Fruit fly (Drosophila melanogaster): ENCODE measurements around the gene CG31524.

DNA sequence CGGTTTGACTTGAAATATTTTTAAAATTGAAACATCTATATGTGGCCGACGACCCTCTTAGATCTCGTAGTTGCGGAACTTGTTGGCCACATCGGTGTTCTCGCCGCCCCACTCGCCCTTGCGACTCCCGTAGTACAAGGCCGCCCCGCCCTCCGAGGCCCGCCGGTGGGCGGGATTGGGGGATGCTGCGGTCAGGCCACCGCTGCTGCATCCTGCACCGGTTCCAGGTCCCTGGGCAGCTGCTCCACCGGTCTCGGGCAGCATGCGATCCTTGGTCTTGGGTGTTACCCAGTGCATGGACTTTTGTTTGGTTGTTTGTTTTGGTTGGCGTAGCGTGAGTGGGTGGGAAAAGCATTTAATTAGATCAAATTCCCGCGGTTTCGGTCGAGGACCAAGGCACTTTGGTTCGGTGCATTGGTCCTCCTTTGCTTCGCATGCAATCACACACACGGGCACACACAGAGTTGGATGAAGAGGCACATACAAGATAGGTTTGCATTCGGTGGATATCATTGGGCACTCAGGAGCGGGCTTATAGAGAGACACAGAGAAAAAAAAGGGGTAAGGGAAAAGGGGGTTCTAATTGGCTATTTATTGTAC is 4.2 kb upstream of the CG31524 start:
- no peak for TF ChIP-seq ovo (GFP tag; optimal IDR thresholded peaks at IDR 0.05)
- TF ChIP-seq CG33017 (tag; optimal IDR thresholded peaks at IDR 0.05): no peak
